Fruit fly (Drosophila melanogaster): Measurements from ENCODE around the gene CG31802.

Gene CG31802

dm6 chr2L:18184648-18185243 lies 24.3 kb downstream of the CG31802 start, which contains the start of gene Ptp36E (continued):
- TF ChIP-seq CG6175 (GFP tag; IDR thresholded peaks at IDR 0.05) (0 out of 3 replicates have a peak, but pooled peaks have one; percentile 55), CG9609 (GFP tag; optimal IDR thresholded peaks at IDR 0.05) (no peak), chif (GFP tag; optimal IDR thresholded peaks at IDR 0.05) (peak; percentile 22 to 41), klu (GFP tag; IDR thresholded peaks at IDR 0.05) (peak; percentile 45), BtbVII (GFP tag; optimal IDR thresholded peaks at IDR 0.05) (peak; percentile 90), chm (GFP tag; IDR thresholded peaks at IDR 0.05) (0 out of 2 replicates have a peak, but pooled peaks have one; percentile 20), CG1647 (GFP tag; optimal IDR thresholded peaks at IDR 0.05) (no peak), CG4360 (GFP tag; IDR thresholded peaks at IDR 0.05) (no peak), CG8765 (GFP tag; IDR thresholded peaks at IDR 0.05) (peak; percentile 28; the same call in 1 of the 2 replicates), CG16779 (GFP tag; IDR thresholded peaks at IDR 0.05) (0 out of 2 replicates have a peak, but pooled peaks have one; percentile 46), CG42726 (GFP tag; IDR thresholded peaks at IDR 0.05; ENCODE audit: partially characterized antibody) (no peak), lilli (GFP tag; optimal IDR thresholded peaks at IDR 0.05) (peak; percentile 42), CG2889 (GFP tag; IDR thresholded peaks at IDR 0.05) (0 out of 3 replicates have a peak, but pooled peaks have one; percentile 35), cas (GFP tag; IDR thresholded peaks at IDR 0.05) (no peak), fru (optimal IDR thresholded peaks at IDR 0.05) (no peak), ham (GFP tag; IDR thresholded peaks at IDR 0.05) (no peak), az2 (GFP tag; optimal IDR thresholded peaks at IDR 0.05) (peak; percentile 76), Meics (GFP tag; optimal IDR thresholded peaks at IDR 0.05) (peak; percentile 92), CG32772 (GFP tag; IDR thresholded peaks at IDR 0.05) (peak; percentile 81), NfI (GFP tag; optimal IDR thresholded peaks at IDR 0.05) (peak; percentile 76), cwo (GFP tag; optimal IDR thresholded peaks at IDR 0.05) (peak; percentile 87), gcm (GFP tag; optimal IDR thresholded peaks at IDR 0.05) (no peak), Hmx (GFP tag; optimal IDR thresholded peaks at IDR 0.05) (no peak), danr (GFP tag; IDR thresholded peaks at IDR 0.05) (peak; percentile 48; the same call in 1 of the 2 replicates), Gsc (GFP tag; IDR thresholded peaks at IDR 0.05) (peak; percentile 48; the same call in 1 of the 2 replicates), gce (GFP tag; IDR thresholded peaks at IDR 0.05) (peak; percentile 25; the same call in 1 of the 3 replicates), B-H1 (GFP tag; IDR thresholded peaks at IDR 0.05) (peak; percentile 74), D (optimal IDR thresholded peaks at IDR 0.05) (no peak), D (GFP tag; optimal IDR thresholded peaks at IDR 0.05) (peak; percentile 76), CG2120 (GFP tag; optimal IDR thresholded peaks at IDR 0.05) (peak; percentile 85), CG34224 (GFP tag; IDR thresholded peaks at IDR 0.05; ENCODE audit: partially characterized antibody) (peak; percentile 20; the same call in 1 of the 3 replicates), Deaf1 (tag; optimal IDR thresholded peaks at IDR 0.05) (peak; percentile 38), nerfin-2 (GFP tag; IDR thresholded peaks at IDR 0.05; ENCODE audit: partially characterized antibody) (no peak), C15 (GFP tag; IDR thresholded peaks at IDR 0.05) (peak; percentile 28; the same call in 1 of the 3 replicates), Trl (optimal IDR thresholded peaks at IDR 0.05) (peak; percentile 64 to 71), Trl (GFP tag; optimal IDR thresholded peaks at IDR 0.05) (peak; percentile 53), CG12391 (tag; optimal IDR thresholded peaks at IDR 0.05) (no peak)

- TF ChIP-seq Sry-δ (GFP tag; optimal IDR thresholded peaks at IDR 0.05), result no peak
- no peak for TF ChIP-seq HmgD (GFP tag; optimal IDR thresholded peaks at IDR 0.05)
- TF ChIP-seq lmd (GFP tag; IDR thresholded peaks at IDR 0.05), result no peak
- no peak for TF ChIP-seq CG9797 (GFP tag; optimal IDR thresholded peaks at IDR 0.05)
- TF ChIP-seq pan (optimal IDR thresholded peaks at IDR 0.05), result no peak
- TF ChIP-seq pan (GFP tag; optimal IDR thresholded peaks at IDR 0.05 in 1 of 2, IDR thresholded peaks at IDR 0.05 in 1 of 2), result no peak
- TF ChIP-seq Hand (GFP tag; optimal IDR thresholded peaks at IDR 0.05), result no peak
- TF ChIP-seq Dp (GFP tag; optimal IDR thresholded peaks at IDR 0.05), result no peak
- no peak for TF ChIP-seq CG4854 (GFP tag; optimal IDR thresholded peaks at IDR 0.05)
These were observed 49.9 kb downstream of the CG31802 start, which contains the start of gene JMJD4 for dm6 chr2L:18159172-18159571. JMJD4 (minus strand) TSS chr2L:18159272.

Data from whole organism, embryonic.